Fruit fly (Drosophila melanogaster) whole organism, embryonic: ENCODE measurements around the gene Capr.

Source experiments
- ATbp ChIP-seq: fragments of 200-800 bp; sonication (Bioruptor generic); optimal IDR thresholded peaks from 2 replicates; lab custom pipeline; 2017; ENCODE audit warnings: missing biosample characterization, mild to moderate bottlenecking, missing genetic modification characterization, missing genetic modification reagents
- Adf1 ChIP-seq: fragments of 200-800 bp; sonication (Bioruptor generic); IDR thresholded peaks from 2 replicates; pipeline ENCODE4 v1.3.6; 2022; ENCODE audit warnings: missing biosample characterization, missing genetic modification characterization
- Blimp-1 ChIP-seq: fragments of 200-800 bp; sonication (Bioruptor generic); optimal IDR thresholded peaks from 3 replicates; lab custom pipeline; 2018; ENCODE audit warnings: missing biosample characterization, missing genetic modification characterization, mild to moderate bottlenecking, moderate library complexity, missing genetic modification reagents
- CG11695 ChIP-seq: fragments of 200-800 bp; sonication (Bioruptor generic); IDR thresholded peaks from 3 replicates; pipeline ENCODE4 v1.3.6; 2022; ENCODE audit warnings: missing biosample characterization, missing genetic modification characterization
- CG12236 ChIP-seq: fragments of 200-800 bp; sonication (Bioruptor generic); optimal IDR thresholded peaks from 2 replicates; lab custom pipeline; 2016; ENCODE audit warnings: missing biosample characterization, missing genetic modification characterization
- CG13287 ChIP-seq: fragments of 200-800 bp; sonication (Bioruptor generic); IDR thresholded peaks from 2 replicates; pipeline ENCODE4 v1.3.6; 2022; ENCODE audit warnings: missing biosample characterization, missing genetic modification characterization; ENCODE audit not compliant: partially characterized antibody
- CG15269 ChIP-seq: fragments of 200-800 bp; sonication (Bioruptor generic); optimal IDR thresholded peaks from 2 replicates; lab custom pipeline; 2018; ENCODE audit warnings: missing biosample characterization, mild to moderate bottlenecking, missing genetic modification characterization, moderate library complexity
- CG15696 ChIP-seq: fragments of 200-800 bp; sonication (Bioruptor generic); optimal IDR thresholded peaks from 2 replicates; lab custom pipeline; 2019; ENCODE audit warnings: missing biosample characterization, mild to moderate bottlenecking, missing genetic modification characterization, moderate library complexity
- CG1647 ChIP-seq: fragments of 200-800 bp; sonication (Bioruptor generic); optimal IDR thresholded peaks from 3 replicates; lab custom pipeline; 2016; ENCODE audit warnings: missing biosample characterization, missing genetic modification characterization
- CG17568 ChIP-seq: fragments of 200-800 bp; sonication (Bioruptor generic); optimal IDR thresholded peaks from 2 replicates; lab custom pipeline; 2018; ENCODE audit warnings: missing biosample characterization, mild to moderate bottlenecking, missing genetic modification characterization, moderate library complexity
- CG17829 ChIP-seq: fragments of 200-800 bp; optimal IDR thresholded peaks from 2 replicates; lab custom pipeline; 2019; ENCODE audit warnings: missing biosample characterization, mild to moderate bottlenecking, missing genetic modification characterization, moderate library complexity
- CG30403 ChIP-seq: fragments of 200-800 bp; sonication (Bioruptor generic); optimal IDR thresholded peaks from 3 replicates; lab custom pipeline; 2016; ENCODE audit warnings: missing biosample characterization, missing genetic modification characterization
- CG31441 ChIP-seq: fragments of 200-800 bp; sonication (Bioruptor generic); IDR thresholded peaks from 2 replicates; pipeline ENCODE4 v1.3.6; 2022; ENCODE audit warnings: missing biosample characterization, missing genetic modification characterization
- CG32772 ChIP-seq: fragments of 200-800 bp; sonication (Bioruptor generic); IDR thresholded peaks from 2 replicates; pipeline ENCODE4 v1.3.6; 2022; ENCODE audit warnings: missing biosample characterization, missing genetic modification characterization
- CG3407 ChIP-seq: fragments of 200-800 bp; sonication (Bioruptor generic); optimal IDR thresholded peaks from 2 replicates; lab custom pipeline; 2018; ENCODE audit warnings: missing biosample characterization, mild to moderate bottlenecking, missing genetic modification characterization
- CG42726 ChIP-seq: fragments of 200-800 bp; sonication (Bioruptor generic); IDR thresholded peaks from 2 replicates; pipeline ENCODE4 v1.3.6; 2022; ENCODE audit warnings: missing biosample characterization, missing genetic modification characterization; ENCODE audit not compliant: partially characterized antibody
- CG6689 ChIP-seq: fragments of 200-800 bp; sonication (Bioruptor generic); IDR thresholded peaks from 2 replicates; pipeline ENCODE4 v1.3.6; 2022; ENCODE audit warnings: missing biosample characterization, missing genetic modification characterization
- CG8089 ChIP-seq: fragments of 200-800 bp; sonication (Bioruptor generic); optimal IDR thresholded peaks from 3 replicates; lab custom pipeline; 2016; ENCODE audit warnings: missing biosample characterization, missing genetic modification characterization
- CG8281 ChIP-seq: fragments of 200-800 bp; sonication (Bioruptor generic); optimal IDR thresholded peaks from 2 replicates; lab custom pipeline; 2018; ENCODE audit warnings: missing biosample characterization, mild to moderate bottlenecking, missing genetic modification characterization, moderate library complexity
- CG9727 ChIP-seq: fragments of 200-800 bp; sonication (Bioruptor generic); optimal IDR thresholded peaks from 3 replicates; lab custom pipeline; 2017; ENCODE audit warnings: missing biosample characterization, mild to moderate bottlenecking, missing genetic modification characterization
- CTCF ChIP-seq: fragments of 200-800 bp; sonication (Bioruptor generic); optimal IDR thresholded peaks from 2 replicates; lab custom pipeline; 2017; ENCODE audit warnings: missing biosample characterization, mild to moderate bottlenecking, missing genetic modification characterization, moderate library complexity
- Dll ChIP-seq: fragments of 200-800 bp; sonication (Bioruptor generic); IDR thresholded peaks from 4 replicates; pipeline ENCODE4 v1.3.6; 2022; ENCODE audit warnings: missing biosample characterization, missing genetic modification characterization; ENCODE audit not compliant: partially characterized antibody
- Fer2 ChIP-seq: fragments of 200-800 bp; sonication (Bioruptor generic); optimal IDR thresholded peaks from 2 replicates; lab custom pipeline; 2018; ENCODE audit warnings: missing biosample characterization, mild to moderate bottlenecking, missing genetic modification characterization, moderate library complexity
- Hmr ChIP-seq: fragments of 200-800 bp; sonication (Bioruptor generic); optimal IDR thresholded peaks from 3 replicates; lab custom pipeline; 2017; ENCODE audit warnings: mild to moderate bottlenecking, missing biosample characterization, missing genetic modification reagents, missing genetic modification characterization
- Hr51 ChIP-seq, 2 experiments: fragments of 200-800 bp; sonication (Bioruptor generic); optimal IDR thresholded peaks; 2 replicates in 1 of 2; 3 replicates in 1 of 2; lab custom pipeline; 2016 to 2018; ENCODE audit warnings: missing biosample characterization in 2 of 2, missing genetic modification characterization in 2 of 2, mild to moderate bottlenecking in 1 of 2, moderate library complexity in 1 of 2
- Hsf ChIP-seq: fragments of 200-800 bp; sonication (Bioruptor generic); optimal IDR thresholded peaks from 3 replicates; lab custom pipeline; 2016; ENCODE audit warnings: missing biosample characterization, missing genetic modification characterization
- Lpt ChIP-seq: fragments of >200 bp; optimal IDR thresholded peaks from 2 replicates; lab custom pipeline; 2018; ENCODE audit warnings: missing biosample characterization, missing genetic modification characterization
- Meics ChIP-seq: fragments of 200-800 bp; sonication (Bioruptor generic); optimal IDR thresholded peaks from 2 replicates; lab custom pipeline; 2017; ENCODE audit warnings: missing biosample characterization, mild to moderate bottlenecking, missing genetic modification characterization
- NK7.1 ChIP-seq: fragments of 200-800 bp; sonication (Bioruptor generic); optimal IDR thresholded peaks from 3 replicates; lab custom pipeline; 2016; ENCODE audit warnings: missing biosample characterization, missing genetic modification characterization
- Nf-YA ChIP-seq: fragments of 200-800 bp; sonication (Bioruptor generic); IDR thresholded peaks from 2 replicates; pipeline ENCODE4 v1.3.6; 2022; ENCODE audit warnings: missing biosample characterization, missing genetic modification characterization
- Oli ChIP-seq: fragments of 200-800 bp; sonication (Bioruptor generic); optimal IDR thresholded peaks from 2 replicates; lab custom pipeline; 2018; ENCODE audit warnings: missing biosample characterization, mild to moderate bottlenecking, missing genetic modification characterization, moderate library complexity
- Pdp1 ChIP-seq, 2 experiments: fragments of 200-800 bp; sonication (Bioruptor generic); optimal IDR thresholded peaks; 3 replicates each; lab custom pipeline; 2016; ENCODE audit warnings: missing biosample characterization in 2 of 2, missing genetic modification characterization in 2 of 2, mild to moderate bottlenecking in 1 of 2, moderate library complexity in 1 of 2
- Six4 ChIP-seq: fragments of 200-800 bp; sonication (Bioruptor generic); optimal IDR thresholded peaks from 2 replicates; lab custom pipeline; 2016; ENCODE audit warnings: missing biosample characterization, missing genetic modification characterization
- Ssrp ChIP-seq: fragments of 200-800 bp; sonication (Bioruptor generic); optimal IDR thresholded peaks from 2 replicates; lab custom pipeline; 2018; ENCODE audit warnings: missing biosample characterization, mild to moderate bottlenecking, missing genetic modification characterization, moderate library complexity
- ara ChIP-seq: fragments of 200-800 bp; sonication (Bioruptor generic); IDR thresholded peaks from 2 replicates; pipeline ENCODE4 v1.3.6; 2022; ENCODE audit warnings: missing biosample characterization, missing genetic modification characterization
- br ChIP-seq: fragments of >200 bp; optimal IDR thresholded peaks from 2 replicates; lab custom pipeline; 2017
- dpn ChIP-seq, 2 experiments: fragments of 200-800 bp; sonication (Bioruptor generic); optimal IDR thresholded peaks; 3 replicates each; lab custom pipeline; 2016; ENCODE audit warnings: missing biosample characterization in 2 of 2, missing genetic modification characterization in 2 of 2
- eve ChIP-seq, 2 experiments: fragments of >200 bp; optimal IDR thresholded peaks; 2 replicates each; lab custom pipeline; 2017; ENCODE audit warnings: missing biosample characterization in 2 of 2, missing genetic modification characterization in 2 of 2
- ewg ChIP-seq: fragments of 200-800 bp; sonication (Bioruptor generic); optimal IDR thresholded peaks from 3 replicates; lab custom pipeline; 2017; ENCODE audit warnings: mild to moderate bottlenecking, missing biosample characterization, missing genetic modification reagents, missing genetic modification characterization
- fd102C ChIP-seq: fragments of 200-800 bp; sonication (Bioruptor generic); optimal IDR thresholded peaks from 2 replicates; lab custom pipeline; 2018; ENCODE audit warnings: missing biosample characterization, mild to moderate bottlenecking, missing genetic modification characterization, moderate library complexity
- gem ChIP-seq: fragments of 200-800 bp; sonication (Bioruptor generic); optimal IDR thresholded peaks from 2 replicates; lab custom pipeline; 2019; ENCODE audit warnings: missing biosample characterization, mild to moderate bottlenecking, missing genetic modification characterization, moderate library complexity
- grau ChIP-seq: fragments of 200-800 bp; optimal IDR thresholded peaks from 3 replicates; lab custom pipeline; 2019; ENCODE audit warnings: missing biosample characterization, mild to moderate bottlenecking, missing genetic modification characterization, moderate library complexity
- gsb ChIP-seq: fragments of 200-800 bp; sonication (Bioruptor generic); IDR thresholded peaks from 2 replicates; pipeline ENCODE4 v1.3.6; 2022; ENCODE audit warnings: missing biosample characterization, missing genetic modification characterization
- her ChIP-seq: fragments of 200-800 bp; sonication (Bioruptor generic); optimal IDR thresholded peaks from 2 replicates; lab custom pipeline; 2016; ENCODE audit warnings: missing biosample characterization, missing genetic modification characterization
- lola ChIP-seq, 3 experiments: fragments of >200 bp in 2 of 3; fragments of 200-800 bp in 1 of 3; sonication (Bioruptor generic) in 1 of 3; optimal IDR thresholded peaks; 2 replicates each; lab custom pipeline; 2017 to 2019; ENCODE audit warnings: missing biosample characterization in 3 of 3, missing genetic modification characterization in 3 of 3, mild to moderate bottlenecking in 1 of 3, moderate library complexity in 1 of 3
- pzg ChIP-seq: fragments of 200-800 bp; sonication (Bioruptor generic); optimal IDR thresholded peaks from 3 replicates; lab custom pipeline; 2018; ENCODE audit warnings: missing biosample characterization, mild to moderate bottlenecking, missing genetic modification characterization, moderate library complexity
- slou ChIP-seq: fragments of 200-800 bp; sonication (Bioruptor generic); optimal IDR thresholded peaks from 3 replicates; lab custom pipeline; 2016; ENCODE audit warnings: missing biosample characterization, missing genetic modification characterization
- vvl ChIP-seq: fragments of 200-800 bp; sonication (Bioruptor generic); IDR thresholded peaks from 2 replicates; pipeline ENCODE4 v1.3.6; 2022; ENCODE audit warnings: missing biosample characterization, missing genetic modification characterization
- wek ChIP-seq: fragments of 200-800 bp; sonication (Bioruptor generic); optimal IDR thresholded peaks from 3 replicates; lab custom pipeline; 2018; ENCODE audit warnings: missing biosample characterization, mild to moderate bottlenecking, missing genetic modification characterization, moderate library complexity

The Capr gene

dm6 chr3L:18620988-18621734 lies 52.0 kb downstream of the Capr start (continued):
- TF ChIP-seq grau (peak; percentile 48), Lpt (GFP tag; lab: Kevin White, UChicago) (no peak), CG3407 (no peak), Six4 (GFP tag; lab: Kevin White, UChicago) (no peak), CG30403 (GFP tag; lab: Kevin White, UChicago) (peak; percentile 44), CTCF (GFP tag; lab: Kevin White, UChicago) (no peak), CG8281 (tag; lab: Kevin White, UChicago) (no peak), dpn (GFP tag; optimal IDR thresholded peaks at IDR 0.05; lab: Kevin White, UChicago) (peak; percentile 49 to 55), CG12236 (no peak), Meics (GFP tag; lab: Kevin White, UChicago) (peak; percentile 61), CG8089 (GFP tag; lab: Kevin White, UChicago) (peak; percentile 0), slou (GFP tag; lab: Kevin White, UChicago) (no peak), Adf1 (GFP tag; lab: Robert Waterston, UW) (peak; percentile 100), Pdp1 (GFP tag; optimal IDR thresholded peaks at IDR 0.05; lab: Kevin White, UChicago) (peak; percentile 42 to 45), gem (tag; lab: Kevin White, UChicago) (peak; percentile 62), Dll (peak; percentile 82), ATbp (no peak), Hmr (GFP tag; lab: Kevin White, UChicago) (peak; percentile 67), vvl (peak; percentile 76), ewg (GFP tag; lab: Kevin White, UChicago) (peak; percentile 31), br (lab: Kevin White, UChicago) (no peak), her (GFP tag; lab: Kevin White, UChicago) (peak; percentile 54), CG15696 (no peak), CG32772 (no peak), CG6689 (GFP tag; lab: Robert Waterston, UW) (no peak), eve (GFP tag; optimal IDR thresholded peaks at IDR 0.05; lab: Kevin White, UChicago) (no peak), NK7.1 (GFP tag; lab: Kevin White, UChicago) (peak; percentile 35), Blimp-1 (GFP tag; lab: Kevin White, UChicago) (peak; percentile 59), CG17568 (GFP tag; lab: Kevin White, UChicago) (no peak), ara (GFP tag; lab: Robert Waterston, UW) (no peak), CG17829 (peak; percentile 48), pzg (GFP tag; lab: Kevin White, UChicago) (peak; percentile 26), Hsf (GFP tag; lab: Kevin White, UChicago) (peak; percentile 25), Nf-YA (GFP tag; lab: Robert Waterston, UW) (no peak), CG15269 (no peak), Fer2 (tag; lab: Kevin White, UChicago) (no peak), gsb (GFP tag; lab: Robert Waterston, UW) (no peak), wek (GFP tag; lab: Kevin White, UChicago) (no peak), CG11695 (no peak), CG42726 (GFP tag; lab: Robert Waterston, UW) (peak; percentile 10; the same call in 1 of the 2 replicates), Hr51 (GFP tag; optimal IDR thresholded peaks at IDR 0.05; lab: Kevin White, UChicago) (peak in 1 of 2 experiments; percentile 51), fd102C (GFP tag; lab: Kevin White, UChicago) (no peak), CG13287 (GFP tag; lab: Robert Waterston, UW) (peak; percentile 81), Oli (peak; percentile 27), CG1647 (GFP tag; lab: Kevin White, UChicago) (no peak), Ssrp (tag; lab: Kevin White, UChicago) (peak; percentile 45), CG31441 (GFP tag; lab: Robert Waterston, UW) (peak; percentile 49), CG9727 (peak; percentile 46), lola (GFP tag; optimal IDR thresholded peaks at IDR 0.05; lab: Kevin White, UChicago) (peak in 1 of 3 experiments; percentile 35)
